Worm (Caenorhabditis elegans): ENCODE data around the gene cash-1.

cash-1 gene

ce11 chrV:10393708-10394107, 31.6 kb downstream of the cash-1 start:
- TF ChIP-seq set-16 (GFP tag; IDR thresholded peaks at IDR 0.05) (peak; percentile 87; the same call in 1 of the 2 replicates), egl-43 (GFP tag; IDR thresholded peaks at IDR 0.05) (no peak)

ce11 chrV:10395173-10395766, 33.2 kb downstream of the cash-1 start, which contains the start of the genes col-151 and ugt-1:
TSS of gene col-151 (minus strand) at chrV:10395223.
TSS of gene ugt-1 (plus strand) at chrV:10395663.
- no peak for TF ChIP-seq zfp-2 (tag; optimal IDR thresholded peaks at IDR 0.05)
- no peak for TF ChIP-seq aly-2 (tag; optimal IDR thresholded peaks at IDR 0.05)
- TF ChIP-seq daf-16 (GFP tag; optimal IDR thresholded peaks at IDR 0.05) = no peak
- peak; percentile 41 for TF ChIP-seq daf-16 (tag; optimal IDR thresholded peaks at IDR 0.05)
- TF ChIP-seq T20F7.1 (GFP tag; optimal IDR thresholded peaks at IDR 0.05) = no peak
- no peak for TF ChIP-seq daf-12 (tag; optimal IDR thresholded peaks at IDR 0.05)
- peak; percentile 15 for TF ChIP-seq hlh-11 (tag; optimal IDR thresholded peaks at IDR 0.05)
- no peak for TF ChIP-seq lin-13 (GFP tag; optimal IDR thresholded peaks at IDR 0.05)
- TF ChIP-seq nhr-28 (tag; optimal IDR thresholded peaks at IDR 0.05) = peak; percentile 63
- TF ChIP-seq nhr-42 (GFP tag; IDR thresholded peaks at IDR 0.05) = no peak
- TF ChIP-seq dmd-8 (GFP tag; IDR thresholded peaks at IDR 0.05) = no peak
- peak; percentile 67 for TF ChIP-seq pqm-1 (tag; optimal IDR thresholded peaks at IDR 0.05)
- TF ChIP-seq F37D6.2 (tag; optimal IDR thresholded peaks at IDR 0.05) = no peak
- no peak for TF ChIP-seq Y48G9A.11 (GFP tag; IDR thresholded peaks at IDR 0.05)
- TF ChIP-seq nhr-41 (GFP tag; IDR thresholded peaks at IDR 0.05) = no peak
- TF ChIP-seq duxl-1 (tag; optimal IDR thresholded peaks at IDR 0.05; ENCODE audit: poor library complexity) = no peak
- TF ChIP-seq saeg-2 (GFP tag; IDR thresholded peaks at IDR 0.05) = no peak
- no peak for TF ChIP-seq zip-2 (tag; optimal IDR thresholded peaks at IDR 0.05)
- TF ChIP-seq jun-1 (tag; optimal IDR thresholded peaks at IDR 0.05) = no peak
- peak; percentile 34 for TF ChIP-seq dve-1 (tag; optimal IDR thresholded peaks at IDR 0.05; ENCODE audit: insufficient read depth)
- peak; percentile 46 for TF ChIP-seq dmd-6 (GFP tag; IDR thresholded peaks at IDR 0.05)
- TF ChIP-seq tag-97 (GFP tag; IDR thresholded peaks at IDR 0.05) = no peak
- TF ChIP-seq php-3 (GFP tag; IDR thresholded peaks at IDR 0.05) = no peak
- no peak for TF ChIP-seq R02D3.7 (tag; optimal IDR thresholded peaks at IDR 0.05)

DNA sequence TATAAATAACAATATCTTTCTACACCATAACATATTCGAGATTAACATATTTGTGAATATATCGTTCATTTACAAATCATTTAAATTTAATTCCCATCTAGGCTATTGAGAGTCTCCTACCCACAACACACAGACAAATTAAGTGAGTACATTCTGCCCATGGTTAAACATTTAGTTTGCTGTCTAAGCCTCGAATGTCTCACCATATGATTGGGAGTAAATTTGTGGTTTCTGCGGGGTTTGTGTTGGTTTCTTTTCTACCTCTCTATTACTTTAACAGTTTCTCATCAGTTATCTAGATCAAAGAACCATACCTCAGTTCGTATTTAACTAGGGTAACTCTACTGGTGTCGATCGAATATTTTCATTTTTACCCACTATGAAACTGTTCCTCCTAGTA, 36.4 kb downstream of the cash-1 start, which contains the start of gene ugt-2:
Gene ugt-2, plus strand, starts transcription at position 371 of the 400 bp plus-strand sequence.
- TF ChIP-seq ctbp-1 (GFP tag; IDR thresholded peaks at IDR 0.05) = no peak
- TF ChIP-seq nhr-11 (tag; optimal IDR thresholded peaks at IDR 0.05) = no peak
- peak; percentile 15 for TF ChIP-seq dve-1 (tag; optimal IDR thresholded peaks at IDR 0.05; ENCODE audit: insufficient read depth)
- TF ChIP-seq lin-29 (GFP tag; IDR thresholded peaks at IDR 0.05) = no peak
- TF ChIP-seq D1046.2 (GFP tag; IDR thresholded peaks at IDR 0.05) = no peak
- no peak for TF ChIP-seq daf-8 (GFP tag; IDR thresholded peaks at IDR 0.05)
- TF ChIP-seq rbr-2 (tag; optimal IDR thresholded peaks at IDR 0.05) = no peak
- TF ChIP-seq daf-16 (GFP tag; optimal IDR thresholded peaks at IDR 0.05) = no peak
- TF ChIP-seq daf-16 (tag; optimal IDR thresholded peaks at IDR 0.05) = peak; percentile 39
- TF ChIP-seq F10B5.3 (tag; optimal IDR thresholded peaks at IDR 0.05) = no peak
- no peak for TF ChIP-seq lir-3 (tag; optimal IDR thresholded peaks at IDR 0.05)
- no peak for TF ChIP-seq F37D6.2 (tag; optimal IDR thresholded peaks at IDR 0.05)
- TF ChIP-seq nhr-10 (tag; optimal IDR thresholded peaks at IDR 0.05) = no peak
- no peak for TF ChIP-seq arid-1 (GFP tag; conservative IDR thresholded peaks at IDR 0.05)
- TF ChIP-seq hmg-1.1 (GFP tag; IDR thresholded peaks at IDR 0.05) = no peak
- TF ChIP-seq Y105C5A.15 (GFP tag; IDR thresholded peaks at IDR 0.05) = no peak
- TF ChIP-seq egl-27 (tag; optimal IDR thresholded peaks at IDR 0.05) = no peak
- no peak for TF ChIP-seq ceh-44 (GFP tag; IDR thresholded peaks at IDR 0.05)
- no peak for TF ChIP-seq ztf-11 (tag; optimal IDR thresholded peaks at IDR 0.05)
- no peak for TF ChIP-seq lin-15B (tag; optimal IDR thresholded peaks at IDR 0.05)
- no peak for TF ChIP-seq nhr-237 (tag; optimal IDR thresholded peaks at IDR 0.05)
- no peak for TF ChIP-seq cey-2 (tag; optimal IDR thresholded peaks at IDR 0.05; ENCODE audit: borderline replicate concordance, insufficient read depth)
- TF ChIP-seq zip-11 (GFP tag; IDR thresholded peaks at IDR 0.05) = no peak
- peak; percentile 33 for TF ChIP-seq nhr-77 (tag; optimal IDR thresholded peaks at IDR 0.05)
- TF ChIP-seq ZK546.5 (tag; optimal IDR thresholded peaks at IDR 0.05) = no peak
- no peak for TF ChIP-seq Y5F2A.4 (GFP tag; optimal IDR thresholded peaks at IDR 0.05)
- no peak for TF ChIP-seq mes-2 (tag; optimal IDR thresholded peaks at IDR 0.05; ENCODE audit: poor library complexity, severe bottlenecking)
- no peak for TF ChIP-seq F26F4.8 (GFP tag; conservative IDR thresholded peaks at IDR 0.05)
